Fruit fly (Drosophila melanogaster) Kc167 (cell line): ENCODE data around the gene CG1979.

Experiments
- Myc ChIP-seq: fragments of >200 bp; optimal IDR thresholded peaks from 2 replicates; lab custom pipeline; 2017; ENCODE audit warnings: missing external identifiers
- Sin3A ChIP-seq: fragments of >200 bp; optimal IDR thresholded peaks from 2 replicates; lab custom pipeline; 2018; ENCODE audit warnings: missing external identifiers
- h ChIP-seq: fragments of >200 bp; optimal IDR thresholded peaks from 3 replicates; lab custom pipeline; 2018; ENCODE audit warnings: missing external identifiers
- insv ChIP-seq: fragments of >200 bp; optimal IDR thresholded peaks from 3 replicates; lab custom pipeline; 2018; ENCODE audit warnings: missing external identifiers
- psq ChIP-seq: fragments of >200 bp; optimal IDR thresholded peaks from 2 replicates; lab custom pipeline; 2017; ENCODE audit warnings: missing external identifiers
- ttk ChIP-seq: sonication (Bioruptor generic); optimal IDR thresholded peaks from 2 replicates; lab custom pipeline; 2017; ENCODE audit warnings: missing external identifiers

CG1979 gene

DNA sequence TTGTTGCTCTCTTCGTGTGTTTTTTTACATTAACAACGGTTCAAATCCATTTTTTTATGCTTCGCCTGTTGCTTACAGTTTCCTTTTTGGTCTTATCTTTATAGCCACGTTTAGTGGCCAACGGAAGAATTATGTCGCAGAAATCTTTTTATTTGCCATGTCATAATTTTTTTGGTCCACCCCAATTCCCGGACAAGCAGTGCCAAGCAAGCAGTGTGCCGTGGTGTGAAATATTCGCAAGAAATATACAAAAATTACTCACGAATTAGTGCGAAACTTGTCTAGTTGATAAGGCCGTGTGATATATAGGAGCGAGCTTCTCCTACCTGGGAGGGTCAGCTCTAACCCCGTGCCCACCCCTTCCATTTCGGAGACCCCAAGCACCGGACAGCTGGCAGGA lies 13.5 kb upstream of the CG1979 start:
- TF ChIP-seq h (lab: Kevin White, UChicago): no peak
- no peak for TF ChIP-seq Sin3A (lab: Kevin White, UChicago)
- TF ChIP-seq Myc (lab: Kevin White, UChicago): no peak
- TF ChIP-seq ttk: no peak
- TF ChIP-seq psq (lab: Kevin White, UChicago): no peak
- no peak for TF ChIP-seq insv (lab: Kevin White, UChicago)

DNA sequence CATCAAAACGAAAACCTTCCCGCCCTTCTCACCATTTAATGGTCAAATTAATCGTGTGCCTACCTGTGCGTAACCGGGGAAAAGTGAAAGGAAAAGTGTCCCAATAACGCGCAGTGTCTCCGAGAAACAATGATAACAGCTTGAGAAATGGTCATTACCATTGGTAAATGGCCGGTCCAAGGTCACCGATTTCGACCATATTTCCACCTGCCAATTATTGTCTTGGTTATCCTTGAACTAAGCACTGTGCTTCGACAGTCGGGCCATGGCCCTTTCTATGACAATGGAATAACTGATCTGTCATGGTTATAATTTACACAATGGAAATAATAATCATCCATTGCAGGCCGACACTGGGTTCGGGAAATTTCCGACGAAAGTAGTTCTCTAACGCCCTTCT lies 10.4 kb upstream of the CG1979 start:
- no peak for TF ChIP-seq Sin3A (lab: Kevin White, UChicago)

DNA sequence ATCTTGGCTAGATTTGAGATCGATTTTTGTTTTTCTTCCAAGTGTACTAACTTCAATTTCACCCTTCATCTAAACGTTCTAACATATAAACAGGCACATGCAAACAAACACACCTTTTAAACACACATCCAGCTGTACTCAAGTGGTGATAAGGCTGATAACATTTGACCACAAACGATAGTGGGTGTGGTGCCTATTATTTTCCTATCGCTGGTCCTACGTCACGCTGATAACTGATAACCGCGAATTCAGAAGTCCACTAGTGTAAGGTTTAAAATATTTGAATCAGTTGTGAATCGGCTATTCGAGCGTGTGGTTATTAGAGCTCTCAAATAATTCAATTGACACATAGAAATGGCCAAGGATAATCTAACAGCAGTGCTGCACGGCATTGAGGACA lies 2.1 kb upstream of the CG1979 start, which contains the start of gene Sodh1:
Sodh1 (plus strand) TSS at position 94 of the 400 bp plus-strand sequence.
- TF ChIP-seq insv (lab: Kevin White, UChicago) (no peak), ttk (no peak), h (lab: Kevin White, UChicago) (no peak)

DNA sequence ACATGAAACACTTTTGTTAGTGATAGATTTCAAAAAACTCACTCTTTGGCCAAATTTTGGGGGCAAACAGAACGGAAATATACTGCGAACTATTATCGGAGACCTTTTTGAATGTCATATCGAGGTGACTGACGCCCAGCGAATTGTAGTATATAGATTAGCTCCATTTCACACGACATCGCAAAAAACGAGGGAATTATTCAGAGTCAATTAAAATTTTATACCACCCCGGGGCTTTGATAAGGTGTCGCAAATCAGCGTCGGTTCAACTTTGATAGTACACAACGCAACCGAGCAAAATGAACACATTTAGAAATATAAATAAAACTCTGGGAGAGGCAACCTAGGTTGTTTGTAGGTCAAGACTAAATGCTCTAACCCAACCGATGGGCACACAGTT lies 3.6 kb downstream of the CG1979 start:
- TF ChIP-seq psq (lab: Kevin White, UChicago): no peak
- no peak for TF ChIP-seq h (lab: Kevin White, UChicago)
- no peak for TF ChIP-seq Sin3A (lab: Kevin White, UChicago)
- TF ChIP-seq ttk: no peak
- no peak for TF ChIP-seq Myc (lab: Kevin White, UChicago)
- no peak for TF ChIP-seq insv (lab: Kevin White, UChicago)

DNA sequence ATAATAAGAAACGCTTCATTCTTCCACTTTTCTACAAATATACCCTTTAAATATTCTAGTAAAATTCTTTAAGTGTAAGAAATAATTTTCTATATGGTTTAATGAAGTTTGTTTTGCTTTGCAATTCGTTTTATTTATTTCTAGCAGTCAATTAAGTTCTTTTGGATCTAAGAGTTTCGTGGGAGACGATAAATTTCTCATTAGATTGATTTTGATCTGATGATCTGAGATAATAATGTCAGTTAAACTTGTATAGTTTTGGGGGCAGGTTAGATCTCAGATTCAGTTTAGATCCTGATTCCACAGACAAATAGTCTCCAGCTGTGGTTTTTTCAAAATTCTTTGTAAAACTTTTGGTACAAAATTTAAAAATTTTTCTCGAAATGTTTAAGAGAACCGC lies 4.6 kb downstream of the CG1979 start, which contains the start of gene dj:
dj (plus strand) TSS at position 301 of the 400 bp plus-strand sequence.
- no peak for TF ChIP-seq Sin3A (lab: Kevin White, UChicago)
- TF ChIP-seq psq (lab: Kevin White, UChicago): no peak
- no peak for TF ChIP-seq Myc (lab: Kevin White, UChicago)
- no peak for TF ChIP-seq insv (lab: Kevin White, UChicago)
- no peak for TF ChIP-seq h (lab: Kevin White, UChicago)
- TF ChIP-seq ttk: no peak

DNA sequence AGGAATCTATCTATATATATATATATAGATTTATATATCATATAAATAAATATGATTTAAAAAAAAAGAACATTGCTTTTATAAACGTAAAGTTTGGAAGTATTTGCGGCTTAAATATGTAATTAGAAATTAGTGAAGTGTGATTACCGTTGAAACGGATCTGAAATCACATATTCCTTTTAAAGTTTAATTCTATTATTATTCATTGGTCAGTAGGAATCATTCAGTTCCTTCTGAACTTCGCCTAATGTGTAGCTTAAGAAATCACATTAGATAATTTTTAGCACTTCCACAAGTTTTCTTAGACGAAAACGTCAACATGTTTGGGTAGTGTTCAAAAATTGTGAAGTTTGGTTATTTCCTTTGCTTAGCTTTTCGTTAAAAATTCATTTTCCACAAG lies 6.1 kb downstream of the CG1979 start, which contains the start of gene djl:
djl (plus strand) TSS at position 301 of the 400 bp plus-strand sequence.
- TF ChIP-seq ttk (no peak), Sin3A (lab: Kevin White, UChicago) (no peak), insv (lab: Kevin White, UChicago) (no peak), psq (lab: Kevin White, UChicago) (no peak), h (lab: Kevin White, UChicago) (no peak), Myc (lab: Kevin White, UChicago) (no peak)

DNA sequence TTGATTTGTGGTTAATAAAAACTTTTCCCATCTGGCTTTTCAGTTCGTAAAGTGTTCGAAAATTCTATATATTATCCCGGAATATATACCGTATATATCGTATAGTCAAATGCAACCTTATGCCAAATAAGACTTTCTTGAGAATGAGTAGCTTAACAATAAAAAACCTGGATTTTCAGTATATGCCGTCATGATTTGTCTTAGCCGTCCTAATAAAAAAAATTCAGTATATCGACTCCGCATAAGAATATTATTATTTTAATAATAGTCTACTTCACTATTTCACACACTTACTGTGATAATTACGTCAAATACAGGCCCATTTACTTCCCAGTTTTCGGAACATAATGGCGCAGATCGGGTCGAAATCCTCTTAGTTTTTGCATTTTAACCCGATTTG lies 7.5 kb downstream of the CG1979 start, which contains the start of gene Mst84B:
Mst84B (plus strand) TSS at position 301 of the 400 bp plus-strand sequence.
- TF ChIP-seq psq (lab: Kevin White, UChicago): no peak
- TF ChIP-seq insv (lab: Kevin White, UChicago): no peak
- no peak for TF ChIP-seq Sin3A (lab: Kevin White, UChicago)

DNA sequence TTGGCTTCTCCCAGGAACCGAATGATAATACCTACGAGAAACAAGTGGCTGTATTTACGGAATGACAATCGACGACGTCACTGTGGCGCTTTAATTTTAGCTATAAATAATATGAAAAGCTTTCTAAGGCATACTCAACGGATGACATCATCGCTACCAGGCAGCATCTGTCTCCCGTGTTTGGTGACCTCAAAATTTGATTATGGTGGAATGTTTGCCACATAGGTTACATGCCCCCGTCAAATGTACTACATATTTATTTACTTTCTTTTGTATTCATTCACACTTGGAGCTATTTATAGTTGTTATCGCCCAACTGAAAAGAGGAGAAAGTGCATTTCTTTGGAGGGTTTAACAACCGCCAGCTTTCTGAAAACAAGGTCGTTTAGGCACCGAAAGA lies 11.9 kb downstream of the CG1979 start:
- TF ChIP-seq insv (lab: Kevin White, UChicago) (no peak), ttk (no peak), Myc (lab: Kevin White, UChicago) (no peak), Sin3A (lab: Kevin White, UChicago) (no peak), h (lab: Kevin White, UChicago) (no peak)

DNA sequence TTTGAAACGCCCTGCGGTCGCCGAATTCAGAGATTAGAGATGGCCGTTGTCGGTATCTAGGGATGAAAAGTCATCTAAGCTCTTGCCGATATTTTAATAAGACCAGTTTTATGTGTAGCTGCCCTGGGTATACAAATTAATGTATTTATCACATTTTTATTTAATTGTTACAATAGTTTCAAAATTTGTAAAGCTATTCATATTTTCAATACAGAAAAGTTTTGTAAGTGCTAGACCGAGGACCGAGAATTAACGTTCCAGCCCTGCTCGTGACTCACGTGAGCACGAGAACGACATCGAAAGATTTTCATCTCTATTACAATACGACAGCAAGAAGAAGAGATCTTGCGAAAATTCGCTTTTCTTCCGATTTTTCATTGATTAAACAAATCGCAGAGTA lies 12.7 kb downstream of the CG1979 start, which contains the start of the genes CG1105 and CG1965:
CG1105 (minus strand) TSS at position 45 of the 400 bp plus-strand sequence.
CG1965 (plus strand) TSS at position 310 of the 400 bp plus-strand sequence.
- TF ChIP-seq Myc (lab: Kevin White, UChicago): no peak
- no peak for TF ChIP-seq h (lab: Kevin White, UChicago)
- TF ChIP-seq psq (lab: Kevin White, UChicago): no peak

DNA sequence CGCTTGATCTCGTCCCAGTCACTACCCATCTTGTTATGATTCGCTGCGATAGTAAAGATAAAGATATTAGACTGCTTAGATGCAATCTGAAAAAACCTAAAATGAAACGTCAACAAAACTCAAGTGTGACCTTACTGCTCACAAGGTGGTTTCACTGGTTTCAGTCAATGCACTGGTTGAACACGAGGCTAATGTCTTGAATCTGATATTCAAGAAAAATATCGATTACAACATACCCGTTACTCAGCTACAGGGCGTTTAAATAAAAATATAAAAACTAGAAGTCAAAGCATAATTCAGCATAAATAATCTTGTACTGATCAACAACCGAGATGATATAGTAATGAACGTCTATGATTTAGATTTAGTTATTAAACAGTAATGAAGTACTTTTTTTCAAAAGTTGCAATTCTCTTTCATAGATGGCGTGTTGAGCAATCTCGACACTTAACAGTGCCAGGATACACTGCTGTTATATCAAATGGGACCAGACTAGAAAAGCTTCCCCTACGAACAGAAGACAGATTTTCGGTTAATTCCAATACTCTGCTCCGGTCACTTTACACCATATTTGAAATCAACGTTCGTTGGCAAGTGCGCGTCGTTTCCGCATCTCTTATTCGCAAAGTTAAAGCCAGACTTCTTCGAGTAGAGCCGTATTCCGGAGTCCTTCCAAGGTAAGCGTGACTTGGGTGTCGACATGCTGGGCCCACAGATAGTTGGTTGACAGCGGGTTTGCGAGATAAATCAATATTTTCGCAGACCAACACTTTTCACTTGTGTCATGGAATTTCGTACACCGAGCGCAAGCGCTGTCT lies 20.1 kb downstream of the CG1979 start, which contains the start of the genes Ufl1 and CG1943:
Ufl1 (minus strand) TSS at position 156 of the 818 bp plus-strand sequence.
CG1943 (plus strand) TSS at position 563 of the 818 bp plus-strand sequence.
- TF ChIP-seq ttk (no peak), Myc (lab: Kevin White, UChicago) (no peak)

DNA sequence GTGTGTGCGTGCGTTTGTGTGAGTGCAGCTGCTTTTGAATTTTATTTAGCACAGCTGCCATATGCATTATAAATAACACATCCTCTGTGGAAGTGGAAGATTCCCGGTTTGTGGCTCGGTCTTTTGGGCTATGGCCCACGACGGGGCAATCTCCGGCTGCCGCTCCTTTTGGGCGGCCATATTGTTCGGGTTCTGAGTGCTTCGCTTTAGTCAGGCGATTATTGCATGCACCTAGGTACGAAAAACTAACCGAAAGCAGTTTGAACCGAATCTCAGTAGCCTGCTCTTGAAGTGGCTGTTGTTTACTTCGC lies 20.7 kb downstream of the CG1979 start:
- TF ChIP-seq Myc (lab: Kevin White, UChicago) (no peak), insv (lab: Kevin White, UChicago) (no peak), Sin3A (lab: Kevin White, UChicago) (no peak), ttk (no peak)

DNA sequence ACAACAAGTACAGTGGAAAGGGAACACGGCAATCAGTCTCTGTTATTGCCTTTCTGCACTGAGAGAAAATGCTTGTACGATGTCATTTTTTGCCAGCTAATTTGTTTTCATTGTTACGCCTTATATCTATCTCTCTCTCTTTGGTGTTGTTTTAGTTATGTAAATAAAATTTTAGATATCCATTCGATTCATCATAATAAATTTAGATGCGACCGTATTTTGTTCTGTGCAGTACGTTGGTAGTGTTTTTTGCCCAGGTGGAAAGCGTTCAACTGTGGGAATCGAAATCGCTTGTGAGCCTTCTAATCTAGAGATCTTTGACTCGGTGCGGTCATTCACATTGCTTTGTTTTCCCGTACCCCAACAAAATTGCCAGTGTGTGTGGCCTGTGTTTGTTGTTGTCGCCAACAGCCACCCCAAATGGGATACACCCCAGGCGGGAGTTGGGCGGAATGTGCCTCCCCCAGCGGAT lies 21.4 kb downstream of the CG1979 start:
- TF ChIP-seq ttk (peak; percentile 55), Myc (lab: Kevin White, UChicago) (no peak)
